Worm (Caenorhabditis elegans) whole organism, L3 larva: ENCODE data around the gene nhr-187.

ENCODE experiments used
- R02D3.7 ChIP-seq: fragments of 150-350 bp; optimal IDR thresholded peaks from 2 replicates; lab custom pipeline; 2014; ENCODE audit warnings: missing biosample characterization, missing genetic modification characterization
- ZK546.5 ChIP-seq: sonication (generic microtip); optimal IDR thresholded peaks from 2 replicates; lab custom pipeline; 2017; ENCODE audit warnings: missing biosample characterization, missing genetic modification characterization
- ama-1 ChIP-seq: fragments of 150-350 bp; optimal IDR thresholded peaks from 2 replicates; lab custom pipeline; 2018
- ceh-16 ChIP-seq: sonication (generic microtip); optimal IDR thresholded peaks from 2 replicates; lab custom pipeline; 2017; ENCODE audit warnings: missing biosample characterization, missing genetic modification characterization
- ceh-28 ChIP-seq: fragments of 150-350 bp; optimal IDR thresholded peaks from 2 replicates; lab custom pipeline; 2014; ENCODE audit warnings: missing biosample characterization, missing genetic modification reagents, missing genetic modification characterization
- daf-12 ChIP-seq: fragments of 150-350 bp; optimal IDR thresholded peaks from 2 replicates; lab custom pipeline; 2014; ENCODE audit warnings: missing biosample characterization, missing genetic modification reagents, missing genetic modification characterization
- egl-27 ChIP-seq: sonication (generic microtip); optimal IDR thresholded peaks from 4 replicates; lab custom pipeline; 2017; ENCODE audit warnings: missing biosample characterization, missing genetic modification reagents, missing genetic modification characterization
- elt-1 ChIP-seq: fragments of 150-350 bp; optimal IDR thresholded peaks from 2 replicates; lab custom pipeline; 2014; ENCODE audit warnings: missing biosample characterization, missing genetic modification characterization
- elt-2 ChIP-seq: sonication (generic microtip); optimal IDR thresholded peaks from 2 replicates; lab custom pipeline; 2016; ENCODE audit warnings: missing genetic modification reagents, mild to moderate bottlenecking, missing genetic modification characterization, missing compliant biosample characterization
- eor-1 ChIP-seq, 2 experiments: fragments of 150-350 bp; optimal IDR thresholded peaks; 2 replicates each; lab custom pipeline; 2014 to 2018; ENCODE audit warnings: missing biosample characterization in 2 of 2, missing genetic modification characterization in 2 of 2
- fkh-10 ChIP-seq: sonication (generic microtip); optimal IDR thresholded peaks from 2 replicates; lab custom pipeline; 2017; ENCODE audit warnings: missing biosample characterization, missing genetic modification reagents, missing genetic modification characterization
- fkh-2 ChIP-seq: fragments of 150-350 bp; optimal IDR thresholded peaks from 2 replicates; lab custom pipeline; 2014; ENCODE audit warnings: missing biosample characterization, missing genetic modification reagents, missing genetic modification characterization
- fos-1 ChIP-seq: fragments of 150-350 bp; optimal IDR thresholded peaks from 2 replicates; lab custom pipeline; 2014; ENCODE audit warnings: missing biosample characterization, missing genetic modification characterization
- jun-1 ChIP-seq: fragments of 150-350 bp; optimal IDR thresholded peaks from 2 replicates; lab custom pipeline; 2014; ENCODE audit warnings: missing biosample characterization, missing genetic modification reagents, missing genetic modification characterization
- lin-39 ChIP-seq: fragments of 150-350 bp; optimal IDR thresholded peaks from 2 replicates; lab custom pipeline; 2018; ENCODE audit warnings: missing biosample characterization, missing genetic modification reagents, missing genetic modification characterization
- nfya-1 ChIP-seq: sonication (generic microtip); optimal IDR thresholded peaks from 2 replicates; lab custom pipeline; 2017; ENCODE audit warnings: missing genetic modification characterization, mild to moderate bottlenecking, missing compliant biosample characterization, antibody characterized with exemption, moderate library complexity; ENCODE audit not compliant: insufficient read depth
- nhr-11 ChIP-seq: fragments of 150-350 bp; optimal IDR thresholded peaks from 2 replicates; lab custom pipeline; 2014; ENCODE audit warnings: missing biosample characterization, missing genetic modification characterization
- nhr-12 ChIP-seq: fragments of 150-350 bp; optimal IDR thresholded peaks from 2 replicates; lab custom pipeline; 2014; ENCODE audit warnings: missing biosample characterization, missing genetic modification characterization
- nhr-23 ChIP-seq: fragments of 150-350 bp; optimal IDR thresholded peaks from 2 replicates; lab custom pipeline; 2014; ENCODE audit warnings: missing biosample characterization, missing genetic modification reagents, missing genetic modification characterization
- nhr-237 ChIP-seq: fragments of 150-350 bp; optimal IDR thresholded peaks from 2 replicates; lab custom pipeline; 2014; ENCODE audit warnings: missing biosample characterization, missing genetic modification characterization
- nhr-25 ChIP-seq: sonication (generic microtip); optimal IDR thresholded peaks from 2 replicates; lab custom pipeline; 2017; ENCODE audit warnings: missing biosample characterization, missing genetic modification characterization
- nhr-28 ChIP-seq: fragments of 150-350 bp; optimal IDR thresholded peaks from 2 replicates; lab custom pipeline; 2014; ENCODE audit warnings: missing biosample characterization, missing genetic modification characterization
- nhr-43 ChIP-seq: sonication (generic microtip); optimal IDR thresholded peaks from 2 replicates; lab custom pipeline; 2016; ENCODE audit warnings: mild to moderate bottlenecking, missing genetic modification characterization, missing compliant biosample characterization; ENCODE audit not compliant: poor library complexity, severe bottlenecking
- nhr-76 ChIP-seq: fragments of 150-350 bp; sonication (generic microtip); optimal IDR thresholded peaks from 5 replicates; lab custom pipeline; 2014; ENCODE audit warnings: missing biosample characterization, missing genetic modification characterization
- nhr-77 ChIP-seq: fragments of 150-350 bp; optimal IDR thresholded peaks from 2 replicates; lab custom pipeline; 2014; ENCODE audit warnings: missing biosample characterization, missing genetic modification characterization
- sea-2 ChIP-seq: fragments of 150-350 bp; sonication (generic microtip); optimal IDR thresholded peaks from 4 replicates; lab custom pipeline; 2014; ENCODE audit warnings: missing biosample characterization, missing genetic modification reagents, missing genetic modification characterization
- snpc-4 ChIP-seq: fragments of 150-350 bp; optimal IDR thresholded peaks from 2 replicates; lab custom pipeline; 2014; ENCODE audit warnings: missing biosample characterization, missing genetic modification characterization
- unc-39 ChIP-seq: sonication (generic microtip); optimal IDR thresholded peaks from 4 replicates; lab custom pipeline; 2017; ENCODE audit warnings: missing biosample characterization, missing genetic modification characterization
- unc-62 ChIP-seq: fragments of 150-350 bp; sonication (generic microtip); optimal IDR thresholded peaks from 4 replicates; lab custom pipeline; 2014; ENCODE audit warnings: missing biosample characterization, missing genetic modification reagents, missing genetic modification characterization
- zag-1 ChIP-seq: fragments of 150-350 bp; optimal IDR thresholded peaks from 2 replicates; lab custom pipeline; 2014; ENCODE audit warnings: missing biosample characterization, missing genetic modification characterization
- ztf-11 ChIP-seq: fragments of 150-350 bp; optimal IDR thresholded peaks from 2 replicates; lab custom pipeline; 2014; ENCODE audit warnings: missing biosample characterization, missing genetic modification characterization
- ztf-4 ChIP-seq: fragments of 150-350 bp; optimal IDR thresholded peaks from 2 replicates; lab custom pipeline; 2014; ENCODE audit warnings: missing biosample characterization, missing genetic modification characterization

Gene nhr-187

DNA sequence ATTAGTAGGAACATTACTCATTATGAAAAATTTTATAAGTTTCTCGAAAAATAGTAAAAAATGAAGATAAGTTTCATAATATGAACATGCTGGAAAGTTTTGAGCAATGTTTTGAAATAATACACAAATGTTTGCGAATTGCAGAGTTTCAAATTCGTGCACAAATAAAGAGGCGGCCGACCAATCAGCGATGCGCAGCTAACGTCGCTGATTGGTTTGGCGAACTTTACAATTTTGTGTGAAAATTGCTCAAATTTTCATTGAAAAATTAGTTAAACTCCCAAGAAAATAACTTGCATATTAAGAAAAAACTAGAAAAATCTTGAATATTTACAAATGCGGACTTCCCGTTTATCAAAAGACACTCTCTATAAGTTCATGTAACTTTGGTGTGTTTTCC lies 30.1 kb downstream of the nhr-187 start:
- TF ChIP-seq ceh-28 (tag; lab: Kevin White, UChicago) (no peak), nfya-1 (tag; lab: Kevin White, UChicago) (peak; percentile 55)

DNA sequence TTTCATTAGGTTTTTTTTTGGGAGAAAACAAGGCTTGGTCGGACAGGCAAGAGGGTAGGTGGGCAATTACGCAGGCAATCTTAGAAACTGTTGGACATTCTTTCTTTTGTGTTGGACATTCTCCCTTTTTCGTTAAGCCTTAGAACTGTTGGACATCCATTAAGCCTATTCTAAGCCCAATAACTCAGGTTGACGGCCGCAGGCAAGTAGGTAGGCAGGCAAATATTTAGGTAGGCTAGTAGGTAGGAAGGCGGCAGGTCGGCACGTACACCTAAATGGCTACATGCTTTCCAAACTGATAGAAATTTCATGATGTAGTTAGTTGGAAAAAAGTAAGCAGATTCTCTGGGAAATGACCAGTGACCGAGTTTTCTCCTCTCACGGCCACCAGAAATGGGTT lies 30.6 kb downstream of the nhr-187 start:
- TF ChIP-seq nhr-25 (tag; lab: Kevin White, UChicago) (no peak), R02D3.7 (no peak), ceh-16 (tag; lab: Kevin White, UChicago) (no peak), nfya-1 (tag; lab: Kevin White, UChicago) (no peak), daf-12 (tag; lab: Kevin White, UChicago) (no peak), nhr-76 (tag; lab: Kevin White, UChicago) (no peak), nhr-12 (tag; lab: Kevin White, UChicago) (no peak), snpc-4 (tag; lab: Kevin White, UChicago) (no peak), ZK546.5 (tag; lab: Kevin White, UChicago) (no peak), nhr-77 (tag; lab: Kevin White, UChicago) (no peak)

DNA sequence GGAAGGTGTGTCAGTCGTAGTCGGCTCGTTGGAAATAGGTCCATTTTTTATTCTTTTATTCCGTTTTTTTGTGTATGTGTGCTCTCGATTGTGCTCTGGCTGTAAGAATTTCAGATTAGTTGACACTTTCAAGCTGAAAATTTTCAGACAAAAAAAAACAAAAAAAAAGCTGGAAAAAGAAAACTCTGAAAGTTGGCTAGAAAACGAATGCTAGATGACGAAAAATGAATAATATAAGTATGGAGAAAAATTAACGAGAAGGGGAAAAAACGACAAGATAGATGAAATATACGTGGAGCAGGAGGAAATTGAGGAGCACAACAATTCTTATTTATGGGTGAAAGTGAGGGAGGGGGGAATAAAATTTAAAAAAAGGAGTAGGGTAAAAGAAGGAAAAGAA lies 31.1 kb downstream of the nhr-187 start, which contains the start of gene H10D18.5:
H10D18.5 (minus strand) TSS at position 101 of the 400 bp plus-strand sequence.
- TF ChIP-seq egl-27 (tag; lab: Kevin White, UChicago) (no peak), unc-39 (no peak), ztf-4 (tag; lab: Kevin White, UChicago) (no peak), fkh-2 (tag; lab: Kevin White, UChicago) (no peak), elt-1 (no peak)
- TF ChIP-seq, all 47 proteins: peak for 0

DNA sequence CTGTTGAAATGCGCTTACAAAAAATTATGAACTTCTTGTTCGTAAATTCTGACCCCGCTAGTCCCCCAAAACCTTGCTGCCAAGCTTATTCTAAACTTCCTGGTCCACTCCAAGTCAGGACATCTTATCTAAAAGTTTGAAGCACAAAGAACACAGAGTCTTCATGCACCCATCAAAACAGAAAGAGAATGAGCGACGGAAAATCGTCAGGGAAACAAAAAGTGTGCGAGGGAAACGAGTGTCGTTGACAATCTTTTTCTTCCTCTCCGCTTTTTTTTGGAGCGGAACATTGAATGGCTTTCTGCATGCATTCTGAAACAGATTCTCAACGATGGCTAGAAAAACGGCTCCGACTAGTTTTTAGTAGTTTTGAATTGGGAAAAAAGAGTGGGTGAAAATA lies 37.6 kb downstream of the nhr-187 start:
- TF ChIP-seq jun-1 (tag; lab: Kevin White, UChicago) (no peak), lin-39 (tag; lab: Kevin White, UChicago) (peak; percentile 17)

DNA sequence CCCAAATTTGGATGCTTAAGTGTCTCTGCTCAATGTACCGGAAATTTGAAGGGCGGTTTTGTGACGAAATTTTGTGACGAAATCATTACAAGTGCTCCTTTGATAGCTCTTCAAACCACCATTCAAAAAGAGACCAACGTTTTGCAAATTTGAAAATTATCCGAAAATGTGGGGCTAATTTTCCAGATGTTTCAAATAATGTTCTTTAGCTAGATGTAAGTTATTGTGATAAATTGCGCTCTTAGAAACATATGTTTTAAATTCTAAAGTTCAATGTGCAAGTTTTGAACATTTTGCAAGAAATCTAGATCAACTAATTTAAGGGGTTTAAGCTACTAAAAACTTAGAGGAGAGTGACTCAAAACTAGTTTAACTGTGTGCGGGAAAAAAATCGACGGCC lies 41.9 kb downstream of the nhr-187 start:
- no peak for TF ChIP-seq nhr-77 (tag; lab: Kevin White, UChicago)
- TF ChIP-seq snpc-4 (tag; lab: Kevin White, UChicago) = no peak
- TF ChIP-seq fos-1 (tag; lab: Kevin White, UChicago) = no peak
- TF ChIP-seq nhr-237 (tag; lab: Kevin White, UChicago) = no peak
- TF ChIP-seq nhr-12 (tag; lab: Kevin White, UChicago) = no peak
- no peak for TF ChIP-seq nhr-43 (tag; lab: Kevin White, UChicago)
- TF ChIP-seq, all 47 proteins: peak for 0

DNA sequence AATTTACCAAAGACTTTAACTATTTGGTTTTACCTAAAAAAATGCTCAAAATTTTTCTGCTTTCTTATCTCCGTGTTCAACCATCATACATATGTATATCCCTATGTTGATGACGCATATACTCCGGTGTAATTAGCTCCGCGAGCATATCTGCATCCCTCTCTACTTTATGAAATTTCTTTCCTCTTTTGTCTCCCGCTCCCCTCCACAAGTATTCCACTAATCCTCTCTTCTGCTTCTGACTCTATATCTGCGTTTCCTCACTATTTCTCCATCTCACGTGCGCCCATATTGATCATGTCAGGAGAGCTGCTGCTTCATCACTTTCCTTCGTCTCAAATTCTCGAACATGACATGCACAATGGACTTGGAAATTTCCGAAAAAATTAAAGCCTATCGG lies 47.8 kb downstream of the nhr-187 start, which contains the start of gene H10D18.1:
H10D18.1 (plus strand) TSS at position 277 of the 400 bp plus-strand sequence.
- TF ChIP-seq nfya-1 (tag; lab: Kevin White, UChicago) (peak; percentile 33), egl-27 (tag; lab: Kevin White, UChicago) (no peak)

DNA sequence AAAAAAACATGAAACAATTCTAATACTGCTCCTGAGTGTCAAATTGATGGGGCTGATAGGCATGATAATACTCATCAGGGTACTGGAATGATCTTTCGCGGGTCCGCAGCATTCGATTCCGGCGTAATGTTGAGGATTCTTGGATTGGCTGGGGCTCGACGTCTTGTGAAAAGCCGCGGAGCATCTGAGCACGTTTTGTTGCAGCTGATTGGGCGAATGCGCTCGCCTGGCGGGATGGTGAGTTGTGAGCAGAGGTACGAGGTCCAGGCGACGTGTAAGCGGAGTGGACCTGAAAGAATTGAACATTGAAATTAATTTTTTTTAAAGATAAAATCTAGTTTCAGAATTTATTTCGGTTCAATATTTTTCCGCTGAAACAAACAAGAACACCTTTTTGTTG lies 48.7 kb downstream of the nhr-187 start:
- TF ChIP-seq elt-2 = no peak
- no peak for TF ChIP-seq fkh-2 (tag; lab: Kevin White, UChicago)
- TF ChIP-seq ztf-11 (tag; lab: Kevin White, UChicago) = no peak
- TF ChIP-seq nhr-28 (tag; lab: Kevin White, UChicago) = no peak
- no peak for TF ChIP-seq nhr-23 (tag; lab: Kevin White, UChicago)
- TF ChIP-seq ama-1 (lab: Kevin White, UChicago) = no peak
- TF ChIP-seq eor-1 (tag; optimal IDR thresholded peaks at IDR 0.05; lab: Kevin White, UChicago) = no peak
- no peak for TF ChIP-seq nhr-11 (tag; lab: Kevin White, UChicago)
- no peak for TF ChIP-seq sea-2 (GFP tag; lab: Kevin White, UChicago)
- no peak for TF ChIP-seq zag-1
- no peak for TF ChIP-seq fos-1 (tag; lab: Kevin White, UChicago)
- TF ChIP-seq nhr-77 (tag; lab: Kevin White, UChicago) = no peak
- TF ChIP-seq unc-62 (GFP tag; lab: Kevin White, UChicago) = no peak
- TF ChIP-seq daf-12 (tag; lab: Kevin White, UChicago) = no peak
- TF ChIP-seq nhr-12 (tag; lab: Kevin White, UChicago) = no peak
- no peak for TF ChIP-seq nfya-1 (tag; lab: Kevin White, UChicago)
- no peak for TF ChIP-seq fkh-10
- TF ChIP-seq ceh-28 (tag; lab: Kevin White, UChicago) = no peak
- no peak for TF ChIP-seq ztf-4 (tag; lab: Kevin White, UChicago)
- no peak for TF ChIP-seq R02D3.7
